Fruit fly (Drosophila melanogaster) whole organism, embryonic: Measurements from ENCODE around the gene gce.
A peak's percentile ranks its signal among the peaks of the same experiment; 100 is the strongest.

Experiments used
- Atf-2 ChIP-seq: fragments of 200-800 bp; sonication (Bioruptor generic); optimal IDR thresholded peaks from 2 replicates; lab custom pipeline; 2016; ENCODE audit warnings: missing biosample characterization, missing genetic modification characterization
- Awh ChIP-seq: fragments of 200-800 bp; sonication (Bioruptor generic); IDR thresholded peaks from 2 replicates; pipeline ENCODE4, ENCODE4 v1.3.6; 2022; ENCODE audit warnings: missing biosample characterization, missing genetic modification characterization
- B-H1 ChIP-seq: fragments of 200-800 bp; sonication (Bioruptor generic); IDR thresholded peaks from 3 replicates; pipeline ENCODE4 v1.3.6; 2022; ENCODE audit warnings: missing biosample characterization, missing genetic modification characterization
- BtbVII ChIP-seq: fragments of 200-800 bp; sonication (Bioruptor generic); optimal IDR thresholded peaks from 3 replicates; lab custom pipeline; 2017; ENCODE audit warnings: missing biosample characterization, mild to moderate bottlenecking, missing genetic modification characterization
- Bteb2 ChIP-seq: fragments of 200-800 bp; sonication (Bioruptor generic); optimal IDR thresholded peaks from 2 replicates; lab custom pipeline; 2016; ENCODE audit warnings: missing biosample characterization, missing genetic modification characterization
- CG10209 ChIP-seq: fragments of 200-800 bp; sonication (Bioruptor generic); optimal IDR thresholded peaks from 3 replicates; lab custom pipeline; 2017; ENCODE audit warnings: missing biosample characterization, mild to moderate bottlenecking, missing genetic modification characterization, missing genetic modification reagents
- CG10274 ChIP-seq: fragments of 200-800 bp; sonication (Bioruptor generic); optimal IDR thresholded peaks from 3 replicates; lab custom pipeline; 2017; ENCODE audit warnings: missing biosample characterization, mild to moderate bottlenecking, missing genetic modification characterization
- CG10366 ChIP-seq: fragments of 200-800 bp; sonication (Bioruptor generic); IDR thresholded peaks from 2 replicates; pipeline ENCODE4 v1.3.6; 2022; ENCODE audit warnings: missing biosample characterization, missing genetic modification characterization
- CG11093 ChIP-seq: fragments of 200-800 bp; sonication (Bioruptor generic); IDR thresholded peaks from 3 replicates; pipeline ENCODE4 v1.3.6; 2022; ENCODE audit warnings: missing biosample characterization, missing genetic modification characterization
- CG13123 ChIP-seq: fragments of 200-800 bp; sonication (Bioruptor generic); optimal IDR thresholded peaks from 2 replicates; lab custom pipeline; 2016; ENCODE audit warnings: missing biosample characterization, missing genetic modification characterization
- CG15269 ChIP-seq: fragments of 200-800 bp; sonication (Bioruptor generic); optimal IDR thresholded peaks from 2 replicates; lab custom pipeline; 2018; ENCODE audit warnings: missing biosample characterization, mild to moderate bottlenecking, missing genetic modification characterization, moderate library complexity
- CG15696 ChIP-seq: fragments of 200-800 bp; sonication (Bioruptor generic); optimal IDR thresholded peaks from 2 replicates; lab custom pipeline; 2019; ENCODE audit warnings: missing biosample characterization, mild to moderate bottlenecking, missing genetic modification characterization, moderate library complexity
- CG17359 ChIP-seq: fragments of 200-800 bp; sonication (Bioruptor generic); optimal IDR thresholded peaks from 3 replicates; lab custom pipeline; 2018; ENCODE audit warnings: missing biosample characterization, mild to moderate bottlenecking, missing genetic modification characterization, moderate library complexity
- CG2120 ChIP-seq: fragments of 200-800 bp; sonication (Bioruptor generic); optimal IDR thresholded peaks from 3 replicates; lab custom pipeline; 2016; ENCODE audit warnings: missing biosample characterization, missing genetic modification characterization
- CG2129 ChIP-seq: fragments of 200-800 bp; sonication (Bioruptor generic); IDR thresholded peaks from 2 replicates; pipeline ENCODE4 v1.3.6; 2022; ENCODE audit warnings: missing biosample characterization, missing genetic modification characterization; ENCODE audit not compliant: partially characterized antibody
- CG2889 ChIP-seq: fragments of 200-800 bp; sonication (Bioruptor generic); IDR thresholded peaks from 3 replicates; pipeline ENCODE4 v1.3.6; 2022; ENCODE audit warnings: missing biosample characterization, missing genetic modification characterization
- CG3847 ChIP-seq: fragments of 200-800 bp; sonication (Bioruptor generic); IDR thresholded peaks from 2 replicates; pipeline ENCODE4 v1.3.6; 2022; ENCODE audit warnings: missing biosample characterization, missing genetic modification characterization
- CG4820 ChIP-seq: fragments of 200-800 bp; sonication (Bioruptor generic); optimal IDR thresholded peaks from 3 replicates; lab custom pipeline; 2016; ENCODE audit warnings: missing biosample characterization, missing genetic modification characterization
- CG6689 ChIP-seq: fragments of 200-800 bp; sonication (Bioruptor generic); IDR thresholded peaks from 2 replicates; pipeline ENCODE4 v1.3.6; 2022; ENCODE audit warnings: missing biosample characterization, missing genetic modification characterization
- CG7271 ChIP-seq: fragments of 200-800 bp; sonication (Bioruptor generic); optimal IDR thresholded peaks from 2 replicates; lab custom pipeline; 2018; ENCODE audit warnings: missing biosample characterization, mild to moderate bottlenecking, missing genetic modification characterization, moderate library complexity
- CG7786 ChIP-seq: fragments of 200-800 bp; sonication (Bioruptor generic); optimal IDR thresholded peaks from 2 replicates; lab custom pipeline; 2016; ENCODE audit warnings: missing biosample characterization, missing genetic modification characterization
- CG8388 ChIP-seq: fragments of 200-800 bp; sonication (Bioruptor generic); optimal IDR thresholded peaks from 2 replicates; lab custom pipeline; 2019; ENCODE audit warnings: missing biosample characterization, mild to moderate bottlenecking, missing genetic modification characterization, moderate library complexity
- CG8765 ChIP-seq: fragments of 200-800 bp; sonication (Bioruptor generic); IDR thresholded peaks from 2 replicates; pipeline ENCODE4 v1.3.6; 2022; ENCODE audit warnings: missing biosample characterization, missing genetic modification characterization
- CG8944 ChIP-seq: fragments of 200-800 bp; sonication (Bioruptor generic); optimal IDR thresholded peaks from 3 replicates; lab custom pipeline; 2016; ENCODE audit warnings: missing biosample characterization, missing genetic modification characterization
- CG9609 ChIP-seq: fragments of 200-800 bp; sonication (Bioruptor generic); optimal IDR thresholded peaks from 3 replicates; lab custom pipeline; 2016; ENCODE audit warnings: missing biosample characterization, missing genetic modification characterization
- CG9727 ChIP-seq: fragments of 200-800 bp; sonication (Bioruptor generic); optimal IDR thresholded peaks from 3 replicates; lab custom pipeline; 2017; ENCODE audit warnings: missing biosample characterization, mild to moderate bottlenecking, missing genetic modification characterization
- Dbx ChIP-seq: fragments of 200-800 bp; sonication (Bioruptor generic); IDR thresholded peaks from 3 replicates; pipeline ENCODE4 v1.3.6; 2022; ENCODE audit warnings: missing biosample characterization, missing genetic modification characterization
- Fer3 ChIP-seq: fragments of 200-800 bp; sonication (Bioruptor generic); optimal IDR thresholded peaks from 2 replicates; lab custom pipeline; 2018; ENCODE audit warnings: missing biosample characterization, mild to moderate bottlenecking, missing genetic modification characterization, moderate library complexity
- HLHmδ ChIP-seq: fragments of 200-800 bp; sonication (Bioruptor generic); optimal IDR thresholded peaks from 2 replicates; lab custom pipeline; 2018; ENCODE audit warnings: missing biosample characterization, mild to moderate bottlenecking, missing genetic modification characterization, moderate library complexity
- Hand ChIP-seq: fragments of 200-800 bp; sonication (Bioruptor generic); optimal IDR thresholded peaks from 2 replicates; lab custom pipeline; 2017; ENCODE audit warnings: mild to moderate bottlenecking, missing biosample characterization, missing genetic modification reagents, missing genetic modification characterization
- Hey ChIP-seq: fragments of 200-800 bp; sonication (Bioruptor generic); optimal IDR thresholded peaks from 3 replicates; lab custom pipeline; 2018; ENCODE audit warnings: missing biosample characterization, mild to moderate bottlenecking, missing genetic modification characterization
- HmgZ ChIP-seq: fragments of 200-800 bp; sonication (Bioruptor generic); optimal IDR thresholded peaks from 2 replicates; lab custom pipeline; 2018; ENCODE audit warnings: missing biosample characterization, mild to moderate bottlenecking, missing genetic modification characterization
- MTF-1 ChIP-seq: fragments of 200-800 bp; sonication (Bioruptor generic); optimal IDR thresholded peaks from 2 replicates; lab custom pipeline; 2018; ENCODE audit warnings: missing biosample characterization, mild to moderate bottlenecking, missing genetic modification characterization, borderline replicate concordance
- Max ChIP-seq: fragments of 200-800 bp; sonication (Bioruptor generic); optimal IDR thresholded peaks from 2 replicates; lab custom pipeline; 2016; ENCODE audit warnings: missing biosample characterization, mild to moderate bottlenecking, missing genetic modification characterization
- Pdp1 ChIP-seq, 2 experiments: fragments of 200-800 bp; sonication (Bioruptor generic); optimal IDR thresholded peaks; 3 replicates each; lab custom pipeline; 2016; ENCODE audit warnings: missing biosample characterization in 2 of 2, missing genetic modification characterization in 2 of 2, mild to moderate bottlenecking in 1 of 2, moderate library complexity in 1 of 2
- Side ChIP-seq: fragments of 200-800 bp; sonication (Bioruptor generic); optimal IDR thresholded peaks from 2 replicates; lab custom pipeline; 2016; ENCODE audit warnings: missing biosample characterization, missing genetic modification characterization
- Xbp1 ChIP-seq: fragments of 200-800 bp; sonication (Bioruptor generic); optimal IDR thresholded peaks from 3 replicates; lab custom pipeline; 2016; ENCODE audit warnings: missing biosample characterization, mild to moderate bottlenecking, missing genetic modification characterization
- ac ChIP-seq: fragments of 200-800 bp; sonication (Bioruptor generic); optimal IDR thresholded peaks from 3 replicates; lab custom pipeline; 2017; ENCODE audit warnings: missing biosample characterization, mild to moderate bottlenecking, missing genetic modification characterization
- al ChIP-seq: fragments of 200-800 bp; sonication (Bioruptor generic); IDR thresholded peaks from 2 replicates; pipeline ENCODE4 v1.3.6; 2022; ENCODE audit warnings: missing biosample characterization, missing genetic modification characterization
- btn ChIP-seq: fragments of 200-800 bp; sonication (Bioruptor generic); optimal IDR thresholded peaks from 2 replicates; lab custom pipeline; 2016; ENCODE audit warnings: missing biosample characterization, missing genetic modification characterization
- dati ChIP-seq: fragments of 200-800 bp; sonication (Bioruptor generic); IDR thresholded peaks from 2 replicates; pipeline ENCODE4 v1.3.6; 2022; ENCODE audit warnings: missing biosample characterization, missing genetic modification characterization
- emc ChIP-seq: fragments of 200-800 bp; sonication (Bioruptor generic); optimal IDR thresholded peaks from 2 replicates; lab custom pipeline; 2016; ENCODE audit warnings: missing biosample characterization, missing genetic modification characterization
- gem ChIP-seq: fragments of 200-800 bp; sonication (Bioruptor generic); optimal IDR thresholded peaks from 2 replicates; lab custom pipeline; 2019; ENCODE audit warnings: missing biosample characterization, mild to moderate bottlenecking, missing genetic modification characterization, moderate library complexity
- maf-S ChIP-seq: fragments of 200-800 bp; sonication (Bioruptor generic); optimal IDR thresholded peaks from 2 replicates; lab custom pipeline; 2016; ENCODE audit warnings: missing biosample characterization, missing genetic modification characterization
- onecut ChIP-seq: fragments of 200-800 bp; sonication (Bioruptor generic); IDR thresholded peaks from 2 replicates; pipeline ENCODE4 v1.3.6; 2022; ENCODE audit warnings: missing biosample characterization, missing genetic modification characterization
- prd ChIP-seq, 3 experiments: fragments of >200 bp in 2 of 3; fragments of 200-800 bp in 1 of 3; sonication (Bioruptor generic) in 1 of 3; optimal IDR thresholded peaks in 2 of 3; IDR thresholded peaks in 1 of 3; 2 replicates in 2 of 3; 3 replicates in 1 of 3; pipeline versions ENCODE4 v1.3.6 to Lab custom; 2017 to 2022; ENCODE audit warnings: missing biosample characterization in 1 of 3, missing genetic modification characterization in 1 of 3
- sima ChIP-seq: fragments of 200-800 bp; sonication (Bioruptor generic); optimal IDR thresholded peaks from 2 replicates; lab custom pipeline; 2016; ENCODE audit warnings: missing biosample characterization, missing genetic modification characterization
- tio ChIP-seq: fragments of 200-800 bp; sonication (Bioruptor generic); optimal IDR thresholded peaks from 2 replicates; lab custom pipeline; 2017; ENCODE audit warnings: missing biosample characterization, missing genetic modification characterization, inconsistent platforms
- unpg ChIP-seq: fragments of 200-800 bp; sonication (Bioruptor generic); optimal IDR thresholded peaks from 3 replicates; lab custom pipeline; 2018; ENCODE audit warnings: missing biosample characterization, mild to moderate bottlenecking, missing genetic modification characterization, moderate library complexity
- zfh1 ChIP-seq: fragments of 200-800 bp; sonication (Bioruptor generic); IDR thresholded peaks from 3 replicates; pipeline ENCODE4 v1.3.6; 2022; ENCODE audit warnings: missing biosample characterization, missing genetic modification characterization
- zfh2 ChIP-seq: fragments of 200-800 bp; sonication (Bioruptor generic); optimal IDR thresholded peaks from 2 replicates; lab custom pipeline; 2016; ENCODE audit warnings: missing biosample characterization, missing genetic modification characterization

Gene gce

DNA sequence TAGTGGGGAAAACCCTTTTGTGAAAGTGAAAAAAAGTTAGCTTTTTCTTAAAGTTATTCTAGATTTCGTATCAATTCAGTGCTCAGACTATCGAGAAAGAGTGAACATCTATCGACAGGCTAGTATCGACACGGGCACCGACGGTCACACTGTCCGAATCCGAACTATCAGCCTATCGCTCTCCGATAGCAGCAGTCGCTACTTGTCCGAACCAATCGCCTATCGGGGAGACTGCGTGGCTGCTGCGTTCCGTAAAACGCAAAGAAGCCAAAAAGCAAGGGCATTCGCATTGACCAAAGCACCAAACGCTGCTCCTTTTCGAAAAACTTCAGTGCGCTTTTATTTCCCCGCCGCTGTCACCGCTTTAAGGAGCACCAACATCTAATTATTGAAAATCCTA, 21.7 kb downstream of the gce start, which contains the start of gene Top1 (continued):
- TF ChIP-seq CG11093 (GFP tag; lab: Robert Waterston, UW) (no peak), onecut (GFP tag; lab: Robert Waterston, UW) (peak; percentile 41; the same call in 1 of the 2 replicates), Pdp1 (GFP tag; optimal IDR thresholded peaks at IDR 0.05; lab: Kevin White, UChicago) (peak in 1 of 2 experiments; percentile 20), CG9609 (peak; percentile 5), Fer3 (tag; lab: Kevin White, UChicago) (peak; percentile 10), CG9727 (no peak), tio (GFP tag; lab: Kevin White, UChicago) (no peak), gem (tag; lab: Kevin White, UChicago) (no peak), CG8765 (peak; percentile 41; the same call in 1 of the 2 replicates), HmgZ (tag; lab: Kevin White, UChicago) (peak; percentile 56), CG2129 (peak; percentile 91), CG15696 (tag; lab: Kevin White, UChicago) (no peak), al (GFP tag; lab: Robert Waterston, UW) (peak; percentile 21; the same call in 1 of the 2 replicates), sima (GFP tag; lab: Kevin White, UChicago) (no peak), CG10274 (GFP tag; lab: Kevin White, UChicago) (no peak), zfh2 (GFP tag; lab: Kevin White, UChicago) (no peak), CG15269 (tag; lab: Kevin White, UChicago) (no peak), dati (GFP tag; lab: Robert Waterston, UW) (no peak), zfh1 (GFP tag; lab: Robert Waterston, UW) (0 out of 3 replicates have a peak, but pooled peaks have one; percentile 24), emc (GFP tag; lab: Kevin White, UChicago) (no peak), Side (GFP tag; lab: Kevin White, UChicago) (peak; percentile 48), ac (no peak), BtbVII (no peak), Bteb2 (GFP tag; lab: Kevin White, UChicago) (no peak), unpg (GFP tag; lab: Kevin White, UChicago) (no peak), CG17359 (peak; percentile 9), Awh (GFP tag; lab: Robert Waterston, UW) (no peak), CG10209 (GFP tag; lab: Kevin White, UChicago) (no peak), CG6689 (no peak), CG7786 (peak; percentile 6), B-H1 (GFP tag; lab: Robert Waterston, UW) (no peak), Atf-2 (GFP tag; lab: Kevin White, UChicago) (no peak), prd (optimal IDR thresholded peaks at IDR 0.05; lab: Kevin White, UChicago) (no peak), prd (GFP tag; IDR thresholded peaks at IDR 0.05; lab: Robert Waterston, UW) (peak; percentile 38; the same call in 2 of the 3 replicates), MTF-1 (GFP tag; lab: Kevin White, UChicago) (no peak), Max (no peak), CG10366 (GFP tag; lab: Robert Waterston, UW) (no peak), CG13123 (no peak), CG2889 (GFP tag; lab: Robert Waterston, UW) (no peak), Xbp1 (peak; percentile 19), CG3847 (peak; percentile 65), CG8388 (no peak), CG7271 (tag; lab: Kevin White, UChicago) (no peak), btn (GFP tag; lab: Kevin White, UChicago) (no peak), HLHmδ (GFP tag; lab: Kevin White, UChicago) (peak; percentile 55), CG4820 (GFP tag; lab: Kevin White, UChicago) (no peak), Hand (GFP tag; lab: Kevin White, UChicago) (no peak), maf-S (GFP tag; lab: Kevin White, UChicago) (peak; percentile 21), Dbx (GFP tag; lab: Robert Waterston, UW) (peak; percentile 68; the same call in 2 of the 3 replicates), CG8944 (no peak), CG2120 (GFP tag; lab: Kevin White, UChicago) (peak; percentile 46), Hey (tag; lab: Kevin White, UChicago) (no peak)
